Worm (Caenorhabditis elegans) whole organism, early embryonic: Measurements from ENCODE around the gene srj-5.

Source experiments
- B0310.2 ChIP-seq: sonication (generic microtip); optimal IDR thresholded peaks from 2 replicates; lab custom pipeline; 2016; ENCODE audit warnings: mild to moderate bottlenecking, missing genetic modification characterization, missing compliant biosample characterization
- F13C5.2 ChIP-seq: sonication (generic microtip); optimal IDR thresholded peaks from 2 replicates; lab custom pipeline; 2017; ENCODE audit warnings: mild to moderate bottlenecking, missing genetic modification characterization, inconsistent platforms, missing compliant biosample characterization
- aly-1 ChIP-seq: sonication (generic microtip); optimal IDR thresholded peaks from 2 replicates; lab custom pipeline; 2016; ENCODE audit warnings: missing genetic modification characterization, missing compliant biosample characterization
- ama-1 ChIP-seq: fragments of 150-350 bp; optimal IDR thresholded peaks from 2 replicates; lab custom pipeline; 2014
- ceh-13 ChIP-seq: fragments of 200-800 bp; sonication (Bioruptor generic); optimal IDR thresholded peaks from 2 replicates; lab custom pipeline; 2018; ENCODE audit warnings: mild to moderate bottlenecking, missing genetic modification characterization, missing compliant biosample characterization
- ceh-36 ChIP-seq: sonication (generic microtip); optimal IDR thresholded peaks from 2 replicates; lab custom pipeline; 2016; ENCODE audit warnings: missing genetic modification characterization, inconsistent platforms, missing compliant biosample characterization
- ets-7 ChIP-seq: sonication (generic microtip); optimal IDR thresholded peaks from 2 replicates; lab custom pipeline; 2016; ENCODE audit warnings: missing genotype, missing genetic modification characterization, missing compliant biosample characterization
- flt-1 ChIP-seq: fragments of 200-800 bp; sonication (Bioruptor generic); IDR thresholded peaks from 2 replicates; pipeline ENCODE4 v1.3.6; 2022; ENCODE audit warnings: missing genetic modification characterization, missing compliant biosample characterization
- hmbx-1 ChIP-seq: sonication (generic microtip); optimal IDR thresholded peaks from 2 replicates; lab custom pipeline; 2016; ENCODE audit warnings: mild to moderate bottlenecking, missing genetic modification characterization, missing compliant biosample characterization
- hmg-4 ChIP-seq: fragments of 200-800 bp; sonication (Bioruptor generic); optimal IDR thresholded peaks from 2 replicates; lab custom pipeline; 2018; ENCODE audit warnings: mild to moderate bottlenecking, missing genetic modification characterization, missing compliant biosample characterization
- hnd-1 ChIP-seq: sonication (generic microtip); optimal IDR thresholded peaks from 2 replicates; lab custom pipeline; 2016; ENCODE audit warnings: missing genetic modification characterization, missing compliant biosample characterization
- pes-1 ChIP-seq: fragments of 200-800 bp; sonication (Bioruptor generic); IDR thresholded peaks from 2 replicates; pipeline ENCODE4 v1.3.6; 2022; ENCODE audit warnings: missing genetic modification reagents, missing genetic modification characterization, missing compliant biosample characterization
- scrt-1 ChIP-seq: fragments of 200-800 bp; sonication (Bioruptor generic); IDR thresholded peaks from 2 replicates; pipeline ENCODE4 v1.3.6; 2022; ENCODE audit warnings: missing genetic modification characterization, missing compliant biosample characterization
- sea-1 ChIP-seq: fragments of 200-800 bp; sonication (Bioruptor generic); conservative IDR thresholded peaks from 2 replicates; pipeline ENCODE4 v1.3.6; 2022; ENCODE audit warnings: missing genetic modification characterization, missing compliant biosample characterization
- tbx-11 ChIP-seq: fragments of 200-800 bp; sonication (Bioruptor generic); IDR thresholded peaks from 2 replicates; pipeline ENCODE4 v1.3.6; 2022; ENCODE audit warnings: missing genetic modification characterization, missing compliant biosample characterization
- tbx-37 ChIP-seq: fragments of 200-800 bp; sonication (Bioruptor generic); conservative IDR thresholded peaks from 2 replicates; pipeline ENCODE4 v1.3.6; 2022; ENCODE audit warnings: missing genetic modification reagents, missing genetic modification characterization, missing compliant biosample characterization
- tra-4 ChIP-seq: sonication (generic microtip); optimal IDR thresholded peaks from 2 replicates; lab custom pipeline; 2017; ENCODE audit warnings: missing genetic modification characterization, missing compliant biosample characterization

Gene srj-5

DNA sequence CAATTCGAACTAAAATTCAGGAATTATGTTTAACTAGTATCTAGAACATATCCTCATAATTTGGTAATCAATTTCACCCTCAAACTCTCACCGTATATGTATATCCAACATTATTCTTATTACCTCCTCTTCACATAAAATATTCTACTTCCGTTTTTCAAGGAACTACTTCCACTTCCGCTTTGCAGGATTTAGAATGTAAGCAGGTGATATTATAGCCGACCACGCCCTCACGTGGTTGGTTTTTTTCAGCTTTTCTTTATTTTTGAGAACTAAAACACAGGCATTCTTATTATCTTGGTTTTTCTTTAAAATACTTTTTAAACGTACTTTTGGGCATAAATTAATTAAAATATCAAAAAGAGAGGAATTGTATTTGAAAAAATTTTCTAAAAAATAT, 34.9 kb downstream of the srj-5 start:
- TF ChIP-seq ets-7 (tag; lab: Kevin White, UChicago) (no peak), F13C5.2 (tag; lab: Kevin White, UChicago) (no peak), tbx-37 (GFP tag; lab: Robert Waterston, UW) (no peak), hmg-4 (GFP tag; lab: Kevin White, UChicago) (no peak), scrt-1 (GFP tag; lab: Robert Waterston, UW) (no peak), ama-1 (lab: Kevin White, UChicago) (no peak), aly-1 (tag; lab: Kevin White, UChicago) (no peak), hnd-1 (tag; lab: Kevin White, UChicago) (no peak), tbx-11 (GFP tag; lab: Robert Waterston, UW) (no peak), ceh-36 (tag; lab: Kevin White, UChicago) (no peak), tra-4 (tag; lab: Kevin White, UChicago) (no peak)

DNA sequence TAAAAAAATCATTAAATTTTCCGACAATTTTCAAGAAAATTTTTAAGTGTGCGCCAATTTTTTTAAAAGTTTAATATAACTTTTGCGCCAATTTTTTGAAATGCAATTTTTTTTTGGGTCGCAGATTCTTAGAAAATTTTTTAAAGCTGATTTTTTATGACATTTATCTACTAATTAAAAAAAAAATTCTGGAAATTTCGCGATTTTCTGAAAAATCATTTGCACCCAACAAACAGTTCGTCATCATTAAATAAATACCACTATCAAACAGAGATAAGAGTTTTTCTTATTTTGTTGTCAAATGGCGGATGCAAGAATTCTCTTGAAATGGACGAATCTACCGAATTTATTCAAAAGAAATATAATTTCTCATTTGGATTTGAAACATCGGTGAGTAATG, 37.6 kb downstream of the srj-5 start, which contains the start of gene F48G7.13:
F48G7.13 (plus strand) TSS at position 301 of the 400 bp plus-strand sequence.
- TF ChIP-seq aly-1 (tag; lab: Kevin White, UChicago) (no peak), flt-1 (GFP tag; lab: Robert Waterston, UW) (no peak), tra-4 (tag; lab: Kevin White, UChicago) (no peak), tbx-11 (GFP tag; lab: Robert Waterston, UW) (no peak), tbx-37 (GFP tag; lab: Robert Waterston, UW) (no peak), ceh-13 (GFP tag; lab: Kevin White, UChicago) (no peak), ama-1 (lab: Kevin White, UChicago) (no peak), pes-1 (GFP tag; lab: Robert Waterston, UW) (no peak), hmg-4 (GFP tag; lab: Kevin White, UChicago) (no peak), B0310.2 (tag; lab: Kevin White, UChicago) (no peak), ets-7 (tag; lab: Kevin White, UChicago) (no peak), ceh-36 (tag; lab: Kevin White, UChicago) (no peak), sea-1 (no peak), hmbx-1 (no peak), scrt-1 (GFP tag; lab: Robert Waterston, UW) (no peak), F13C5.2 (tag; lab: Kevin White, UChicago) (no peak)

DNA sequence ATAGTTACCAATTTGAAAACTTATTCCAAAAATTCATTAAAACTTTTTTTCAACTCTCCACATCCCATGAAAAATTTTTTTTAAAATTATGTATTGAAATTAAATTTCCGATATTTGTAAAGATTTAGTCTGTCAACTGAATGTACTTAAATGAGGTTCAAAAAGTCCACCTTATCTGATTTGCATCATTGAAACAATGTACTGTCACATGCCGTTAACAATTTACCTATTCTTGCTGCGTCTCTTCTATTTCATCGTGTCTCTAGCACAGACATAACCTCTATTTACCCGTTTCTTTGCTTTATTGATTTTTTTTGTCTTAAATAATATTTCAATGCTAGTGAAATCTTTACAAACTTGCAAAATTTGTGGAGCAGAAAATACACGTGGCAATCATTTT, 42.6 kb downstream of the srj-5 start, which contains the start of gene nhr-90:
nhr-90 (plus strand) TSS at position 296 of the 400 bp plus-strand sequence.
- TF ChIP-seq B0310.2 (tag; lab: Kevin White, UChicago) (no peak), flt-1 (GFP tag; lab: Robert Waterston, UW) (no peak), ets-7 (tag; lab: Kevin White, UChicago) (no peak), hmbx-1 (no peak)

ce11 chrV:609671-610070, 43.2 kb downstream of the srj-5 start, which contains the start of gene srlf-36:
srlf-36 (minus strand) TSS chrV:609771.
- TF ChIP-seq ama-1 (lab: Kevin White, UChicago) (no peak), ceh-36 (tag; lab: Kevin White, UChicago) (no peak), ceh-13 (GFP tag; lab: Kevin White, UChicago) (no peak), sea-1 (no peak), hnd-1 (tag; lab: Kevin White, UChicago) (no peak), tbx-11 (GFP tag; lab: Robert Waterston, UW) (no peak), aly-1 (tag; lab: Kevin White, UChicago) (no peak), F13C5.2 (tag; lab: Kevin White, UChicago) (no peak), tbx-37 (GFP tag; lab: Robert Waterston, UW) (no peak), pes-1 (GFP tag; lab: Robert Waterston, UW) (no peak), tra-4 (tag; lab: Kevin White, UChicago) (no peak), hmg-4 (GFP tag; lab: Kevin White, UChicago) (no peak), scrt-1 (GFP tag; lab: Robert Waterston, UW) (no peak)

DNA sequence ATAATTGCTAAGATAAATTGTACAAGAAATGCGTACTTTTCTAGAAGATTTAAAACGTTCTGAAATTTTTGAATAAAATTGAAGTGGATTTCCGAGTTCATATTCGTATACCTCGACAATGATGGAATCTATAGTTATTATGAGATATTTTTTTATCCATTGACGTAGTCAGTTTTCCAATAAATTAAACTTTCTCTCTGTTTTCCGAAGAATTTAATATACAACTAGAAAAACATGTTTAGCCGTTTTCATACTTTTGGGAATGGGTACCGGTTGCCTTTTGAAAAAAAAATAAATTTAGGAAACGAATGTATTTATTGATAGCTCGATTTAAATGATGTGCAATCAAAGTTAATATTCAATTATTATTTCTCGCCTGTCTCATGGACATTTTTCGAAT, 44.0 kb downstream of the srj-5 start, which contains the start of gene srw-109:
srw-109 (minus strand) TSS at position 101 of the 400 bp plus-strand sequence.
- no peak for TF ChIP-seq tbx-37 (GFP tag; lab: Robert Waterston, UW)

DNA sequence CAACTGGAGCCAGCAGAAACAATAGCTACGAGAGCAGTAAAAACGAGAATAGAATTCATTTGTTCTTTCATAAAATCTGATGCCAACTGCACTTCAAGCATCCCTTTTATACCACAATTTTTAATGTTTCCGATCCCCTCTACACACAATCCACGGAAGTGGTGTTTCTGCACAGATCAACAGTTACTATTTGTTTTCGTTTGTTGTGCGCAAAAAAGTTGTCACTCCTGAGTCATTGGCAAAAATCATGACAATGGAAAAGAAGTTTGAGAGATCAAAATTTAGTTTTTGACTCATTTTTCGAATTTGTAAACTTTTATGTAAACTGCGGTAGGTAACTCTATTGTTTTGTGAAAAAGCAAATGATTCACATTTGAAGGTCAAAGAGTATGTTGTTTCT, 48.7 kb downstream of the srj-5 start, which contains the start of gene srlf-37:
srlf-37 (minus strand) TSS at position 101 of the 400 bp plus-strand sequence.
- TF ChIP-seq tbx-37 (GFP tag; lab: Robert Waterston, UW): no peak
- TF ChIP-seq hmg-4 (GFP tag; lab: Kevin White, UChicago): no peak
- TF ChIP-seq tbx-11 (GFP tag; lab: Robert Waterston, UW): no peak
- TF ChIP-seq tra-4 (tag; lab: Kevin White, UChicago): no peak
- TF ChIP-seq ceh-13 (GFP tag; lab: Kevin White, UChicago): no peak
- no peak for TF ChIP-seq pes-1 (GFP tag; lab: Robert Waterston, UW)
- no peak for TF ChIP-seq hnd-1 (tag; lab: Kevin White, UChicago)
- TF ChIP-seq B0310.2 (tag; lab: Kevin White, UChicago): no peak
- TF ChIP-seq hmbx-1: no peak
- TF ChIP-seq ama-1 (lab: Kevin White, UChicago): no peak
